Worm (Caenorhabditis elegans): Measurements from ENCODE around the gene spp-20.

The spp-20 gene

DNA sequence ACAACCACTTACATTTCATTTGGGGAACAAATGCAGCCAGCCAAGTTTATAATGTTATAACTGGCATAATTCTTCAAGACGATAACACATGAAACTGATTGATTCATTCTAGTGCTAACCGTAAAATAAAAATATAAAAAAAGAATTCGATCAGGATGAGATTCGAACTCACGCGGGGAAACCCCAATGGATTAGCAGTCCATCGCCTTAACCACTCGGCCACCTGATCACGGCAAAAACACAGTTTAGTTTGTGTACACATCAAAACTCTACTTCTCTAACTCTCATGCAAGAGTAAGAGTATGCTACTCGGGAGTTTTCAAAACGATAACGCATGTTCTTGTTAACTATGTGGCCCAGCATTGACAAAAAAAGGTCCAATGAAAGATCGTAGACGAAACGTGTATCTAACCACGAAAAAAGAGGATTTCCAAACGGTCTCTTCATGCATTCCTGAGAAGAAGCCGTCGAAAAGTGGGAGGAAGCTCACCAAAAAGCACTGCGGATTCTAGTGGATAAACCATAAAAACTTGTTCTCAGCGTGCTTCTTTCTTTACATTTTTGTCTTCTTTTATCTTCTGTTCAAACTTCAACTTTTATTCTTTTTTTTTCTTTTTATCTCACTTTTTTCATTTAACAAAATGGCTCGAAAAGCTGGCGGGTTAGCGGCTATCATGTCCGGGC lies 6.2 kb downstream of the spp-20 start, which contains the start of gene twk-10:
twk-10 (plus strand) TSS at position 634 of the 684 bp plus-strand sequence.
- TF ChIP-seq fos-1 (tag; optimal IDR thresholded peaks at IDR 0.05) (no peak), nhr-28 (tag; optimal IDR thresholded peaks at IDR 0.05) (no peak), sea-2 (GFP tag; optimal IDR thresholded peaks at IDR 0.05) (no peak), daf-12 (tag; optimal IDR thresholded peaks at IDR 0.05) (no peak), ceh-9 (tag; optimal IDR thresholded peaks at IDR 0.05) (no peak), eor-1 (tag; optimal IDR thresholded peaks at IDR 0.05) (no peak), pha-4 (tag; optimal IDR thresholded peaks at IDR 0.05) (peak; percentile 60), snpc-4 (tag; optimal IDR thresholded peaks at IDR 0.05) (no peak), lin-39 (tag; optimal IDR thresholded peaks at IDR 0.05) (no peak), nhr-76 (tag; optimal IDR thresholded peaks at IDR 0.05) (no peak), nhr-43 (tag; optimal IDR thresholded peaks at IDR 0.05; ENCODE audit: poor library complexity, severe bottlenecking) (peak; percentile 47), pqm-1 (tag; optimal IDR thresholded peaks at IDR 0.05) (peak; percentile 5), fkh-2 (tag; optimal IDR thresholded peaks at IDR 0.05) (no peak), ama-1 (optimal IDR thresholded peaks at IDR 0.05) (no peak), nhr-23 (tag; optimal IDR thresholded peaks at IDR 0.05) (peak; percentile 12), unc-39 (tag; optimal IDR thresholded peaks at IDR 0.05) (no peak), nhr-25 (tag; optimal IDR thresholded peaks at IDR 0.05) (no peak), nhr-12 (tag; optimal IDR thresholded peaks at IDR 0.05) (no peak), elt-2 (tag; optimal IDR thresholded peaks at IDR 0.05) (peak; percentile 32), R02D3.7 (tag; optimal IDR thresholded peaks at IDR 0.05) (no peak), egl-27 (tag; optimal IDR thresholded peaks at IDR 0.05) (peak; percentile 9), jun-1 (tag; optimal IDR thresholded peaks at IDR 0.05) (no peak), mdl-1 (tag; optimal IDR thresholded peaks at IDR 0.05) (no peak), zag-1 (tag; optimal IDR thresholded peaks at IDR 0.05) (no peak)

DNA sequence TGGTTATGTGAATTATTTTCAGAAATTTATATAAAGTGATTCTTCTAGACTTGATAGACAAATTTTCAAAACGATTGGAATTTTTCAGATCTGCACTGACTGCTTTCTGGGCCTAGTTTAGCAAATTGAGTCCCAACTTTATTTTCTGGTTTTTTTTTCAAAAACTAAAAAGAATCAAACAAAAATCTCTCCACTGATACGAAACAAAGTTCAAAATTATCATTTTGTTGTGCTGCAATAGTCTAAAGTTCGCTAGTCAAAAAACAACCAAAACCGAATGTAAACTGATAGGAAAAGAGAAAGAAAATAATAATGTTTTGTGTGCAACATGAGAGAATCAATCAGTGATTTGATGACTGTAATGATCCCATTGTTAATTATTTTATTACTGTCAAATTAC lies 8.1 kb downstream of the spp-20 start, which contains the start of gene lipl-4:
lipl-4 (plus strand) TSS at position 301 of the 400 bp plus-strand sequence.
- TF ChIP-seq pqm-1 (tag; optimal IDR thresholded peaks at IDR 0.05), result peak; percentile 18
- no peak for TF ChIP-seq ztf-4 (tag; optimal IDR thresholded peaks at IDR 0.05)
- peak; percentile 5 for TF ChIP-seq pha-4 (tag; optimal IDR thresholded peaks at IDR 0.05)

DNA sequence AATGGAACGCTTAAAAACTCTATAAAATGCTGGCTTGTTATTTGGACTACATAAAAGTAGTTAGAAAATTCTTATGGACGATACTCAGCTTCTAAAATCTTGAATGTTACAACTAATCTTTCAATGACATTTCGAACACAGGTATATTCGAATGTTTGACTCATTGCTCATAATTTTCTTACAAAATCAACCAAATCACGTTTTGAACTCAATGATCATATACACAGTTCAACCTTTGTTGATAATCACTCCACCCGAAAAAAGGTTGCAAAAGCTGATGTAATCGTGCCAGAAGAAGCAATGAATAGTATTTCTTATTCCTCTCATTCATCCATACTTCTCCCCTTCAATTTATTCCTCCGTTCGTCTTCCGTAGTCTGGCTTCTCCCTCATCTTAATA lies 8.9 kb downstream of the spp-20 start, which contains the start of gene K04A8.20:
K04A8.20 (plus strand) TSS at position 301 of the 400 bp plus-strand sequence.
- TF ChIP-seq lin-15B (tag; optimal IDR thresholded peaks at IDR 0.05) (no peak), fos-1 (tag; optimal IDR thresholded peaks at IDR 0.05) (no peak), ztf-4 (tag; optimal IDR thresholded peaks at IDR 0.05) (no peak), nhr-76 (tag; optimal IDR thresholded peaks at IDR 0.05) (no peak), R02D3.7 (tag; optimal IDR thresholded peaks at IDR 0.05) (no peak), ama-1 (optimal IDR thresholded peaks at IDR 0.05) (no peak), nfya-1 (tag; optimal IDR thresholded peaks at IDR 0.05; ENCODE audit: insufficient read depth) (no peak), sea-2 (GFP tag; optimal IDR thresholded peaks at IDR 0.05) (no peak), elt-2 (tag; optimal IDR thresholded peaks at IDR 0.05) (no peak), hmg-11 (tag; optimal IDR thresholded peaks at IDR 0.05) (no peak), tbx-2 (tag; optimal IDR thresholded peaks at IDR 0.05) (no peak), skn-1 (tag; optimal IDR thresholded peaks at IDR 0.05) (no peak)

DNA sequence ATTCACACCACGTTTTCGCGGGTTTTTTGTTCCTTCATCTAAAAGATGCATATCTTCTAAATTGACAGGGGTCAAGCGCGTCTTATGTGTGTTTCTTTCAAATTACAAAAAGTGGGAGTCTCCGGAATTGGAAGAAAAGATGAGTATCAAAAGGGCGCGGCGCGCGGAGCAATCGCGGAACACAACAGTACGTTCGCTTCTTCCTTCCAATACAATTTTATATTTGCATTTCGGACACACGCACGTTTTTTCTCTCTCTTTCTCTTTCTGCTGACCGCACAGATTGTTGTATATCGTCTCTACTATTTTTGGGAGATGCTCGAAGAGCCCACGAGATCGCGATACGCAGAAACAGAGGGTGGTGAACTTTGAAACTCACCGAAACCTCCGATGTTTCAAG lies 9.7 kb downstream of the spp-20 start:
- TF ChIP-seq nhr-23 (tag; optimal IDR thresholded peaks at IDR 0.05), result no peak
- TF ChIP-seq nhr-12 (tag; optimal IDR thresholded peaks at IDR 0.05), result no peak
- TF ChIP-seq lin-39 (tag; optimal IDR thresholded peaks at IDR 0.05), result no peak
- no peak for TF ChIP-seq nhr-67 (tag; optimal IDR thresholded peaks at IDR 0.05)
- no peak for TF ChIP-seq egl-27 (tag; optimal IDR thresholded peaks at IDR 0.05)
- TF ChIP-seq nhr-28 (tag; optimal IDR thresholded peaks at IDR 0.05), result no peak
- no peak for TF ChIP-seq elt-3 (tag; optimal IDR thresholded peaks at IDR 0.05)

DNA sequence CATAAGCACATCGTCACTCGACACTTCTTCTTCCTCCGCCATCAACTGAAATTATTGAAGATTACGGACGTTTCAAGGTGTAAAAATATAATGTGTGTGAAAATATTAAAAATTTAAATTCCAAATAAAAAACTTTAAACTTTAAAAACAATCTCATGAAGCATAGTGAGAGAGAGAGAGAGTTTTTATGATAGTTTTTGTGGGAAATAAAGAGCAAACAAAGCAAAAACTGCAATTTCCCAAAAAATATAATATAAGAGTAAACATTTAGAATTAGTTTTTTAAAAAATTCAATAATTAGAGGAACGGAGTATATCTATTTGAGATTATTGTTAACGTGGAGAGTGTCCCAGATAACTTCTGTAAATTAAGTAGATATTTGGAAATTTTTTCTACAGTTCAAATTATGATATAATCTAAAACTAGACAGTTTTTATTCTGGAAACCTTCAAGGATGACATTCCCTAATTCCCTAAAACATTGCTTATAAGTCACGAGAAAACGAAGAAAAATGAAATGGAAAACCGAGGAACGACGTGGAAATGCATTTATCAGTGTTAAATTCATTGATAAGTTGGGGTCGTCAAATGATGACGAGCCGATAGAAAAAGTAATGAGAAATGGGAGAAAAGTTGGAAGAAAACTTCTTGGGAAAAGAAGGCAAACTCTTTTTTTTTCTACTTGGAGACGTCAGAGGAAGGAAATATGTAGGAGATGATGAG lies 11.4 kb downstream of the spp-20 start, which contains the start of gene dre-1:
dre-1 (minus strand) TSS at position 51 of the 722 bp plus-strand sequence.
- TF ChIP-seq elt-1 (tag; optimal IDR thresholded peaks at IDR 0.05) (no peak), pha-4 (tag; optimal IDR thresholded peaks at IDR 0.05) (peak; percentile 3), elt-2 (tag; optimal IDR thresholded peaks at IDR 0.05) (peak; percentile 67)

Data from whole organism, L3 larva.